Worm (Caenorhabditis elegans): ENCODE results near the gene gst-44.

gst-44 gene

ce11 chrV:16406357-16406756, 15.7 kb downstream of the gst-44 start:
- TF ChIP-seq dao-5 (tag; optimal IDR thresholded peaks at IDR 0.05) = no peak
- TF ChIP-seq W03F9.2 (tag; optimal IDR thresholded peaks at IDR 0.05) = no peak
- TF ChIP-seq him-1 (tag; optimal IDR thresholded peaks at IDR 0.05) = no peak

ce11 chrV:16407663-16408062, 17.0 kb downstream of the gst-44 start, which contains the start of gene F26D2.3:
Gene F26D2.3 (plus strand): TSS chrV:16407963.
- no peak for TF ChIP-seq him-1 (tag; optimal IDR thresholded peaks at IDR 0.05)
- no peak for TF ChIP-seq dao-5 (tag; optimal IDR thresholded peaks at IDR 0.05)
- no peak for TF ChIP-seq W03F9.2 (tag; optimal IDR thresholded peaks at IDR 0.05)

ce11 chrV:16410521-16410920, 19.8 kb downstream of the gst-44 start, which contains the start of gene srh-145:
Gene srh-145 (plus strand): TSS chrV:16410713.
- TF ChIP-seq W03F9.2 (tag; optimal IDR thresholded peaks at IDR 0.05) (no peak), dao-5 (tag; optimal IDR thresholded peaks at IDR 0.05) (no peak), him-1 (tag; optimal IDR thresholded peaks at IDR 0.05) (no peak)

ce11 chrV:16417014-16417413, 26.3 kb downstream of the gst-44 start, which contains the start of gene str-55:
Gene str-55 (minus strand): TSS chrV:16417114.
- no peak for TF ChIP-seq dao-5 (tag; optimal IDR thresholded peaks at IDR 0.05)
- TF ChIP-seq him-1 (tag; optimal IDR thresholded peaks at IDR 0.05) = no peak
- no peak for TF ChIP-seq W03F9.2 (tag; optimal IDR thresholded peaks at IDR 0.05)

- TF ChIP-seq W03F9.2 (tag; optimal IDR thresholded peaks at IDR 0.05) (no peak), him-1 (tag; optimal IDR thresholded peaks at IDR 0.05) (no peak), dao-5 (tag; optimal IDR thresholded peaks at IDR 0.05) (no peak)
Measured at ce11 chrV:16419769-16420168, 29.1 kb downstream of the gst-44 start, which contains the start of gene F26D2.16. Gene F26D2.16 (minus strand): TSS chrV:16419869.

- TF ChIP-seq W03F9.2 (tag; optimal IDR thresholded peaks at IDR 0.05) (no peak), him-1 (tag; optimal IDR thresholded peaks at IDR 0.05) (no peak), dao-5 (tag; optimal IDR thresholded peaks at IDR 0.05) (no peak)
Measured at ce11 chrV:16420696-16421095, 30.0 kb downstream of the gst-44 start, which contains the start of gene srw-48. Gene srw-48 (plus strand): TSS chrV:16420996.

ce11 chrV:16424428-16424827, 33.7 kb downstream of the gst-44 start, which contains the start of gene srw-29:
Gene srw-29 (minus strand): TSS chrV:16424528.
- no peak for TF ChIP-seq dao-5 (tag; optimal IDR thresholded peaks at IDR 0.05)
- TF ChIP-seq W03F9.2 (tag; optimal IDR thresholded peaks at IDR 0.05) = no peak
- TF ChIP-seq him-1 (tag; optimal IDR thresholded peaks at IDR 0.05) = no peak

ce11 chrV:16429503-16429902, 38.8 kb downstream of the gst-44 start, which contains the start of gene F26D2.10:
Gene F26D2.10 (minus strand): TSS chrV:16429603.
- TF ChIP-seq dao-5 (tag; optimal IDR thresholded peaks at IDR 0.05) = no peak

ce11 chrV:16429940-16430339, 39.2 kb downstream of the gst-44 start, which contains the start of gene str-73:
Gene str-73 (plus strand): TSS chrV:16430240.
- TF ChIP-seq W03F9.2 (tag; optimal IDR thresholded peaks at IDR 0.05) (no peak), dao-5 (tag; optimal IDR thresholded peaks at IDR 0.05) (no peak), him-1 (tag; optimal IDR thresholded peaks at IDR 0.05) (no peak)

- TF ChIP-seq W03F9.2 (tag; optimal IDR thresholded peaks at IDR 0.05) = no peak
- TF ChIP-seq him-1 (tag; optimal IDR thresholded peaks at IDR 0.05) = no peak
- TF ChIP-seq dao-5 (tag; optimal IDR thresholded peaks at IDR 0.05) = no peak
Measured at ce11 chrV:16433471-16433870, 42.8 kb downstream of the gst-44 start, which contains the start of gene clec-234. Gene clec-234 (minus strand): TSS chrV:16433571.

ce11 chrV:16435510-16435909, 44.8 kb downstream of the gst-44 start, which contains the start of the genes F26D2.13 and F26D2.14:
Gene F26D2.13 (minus strand): TSS chrV:16435610.
Gene F26D2.14 (plus strand): TSS chrV:16435855.
- TF ChIP-seq W03F9.2 (tag; optimal IDR thresholded peaks at IDR 0.05) (no peak), dao-5 (tag; optimal IDR thresholded peaks at IDR 0.05) (no peak), him-1 (tag; optimal IDR thresholded peaks at IDR 0.05) (no peak)

- TF ChIP-seq W03F9.2 (tag; optimal IDR thresholded peaks at IDR 0.05) (no peak), dao-5 (tag; optimal IDR thresholded peaks at IDR 0.05) (no peak), him-1 (tag; optimal IDR thresholded peaks at IDR 0.05) (no peak)
Measured at ce11 chrV:16437546-16437945, 46.9 kb downstream of the gst-44 start, which contains the start of gene F26D2.15. Gene F26D2.15 (plus strand): TSS chrV:16437846.

Measured in whole organism, L4/young adult.